Worm (Caenorhabditis elegans): ENCODE data around the gene gmeb-2.

gmeb-2 gene

DNA sequence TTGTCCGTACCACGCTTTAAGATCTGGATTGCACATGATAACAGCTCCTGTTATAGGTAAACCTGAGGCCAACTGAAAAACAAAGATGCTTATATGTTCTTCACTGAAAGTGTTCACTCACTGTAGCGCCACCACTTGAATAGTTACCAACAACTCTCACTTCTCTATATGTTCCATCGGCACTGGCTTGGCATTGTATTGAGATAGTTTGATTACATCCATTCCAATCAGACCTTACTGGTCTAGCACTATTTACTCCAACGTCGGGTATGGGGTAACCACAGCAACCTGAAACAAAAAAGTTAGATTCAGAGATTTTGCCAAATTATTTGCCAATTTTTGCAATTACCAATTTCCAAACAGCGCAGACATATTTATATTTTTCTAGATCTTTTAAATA lies 36.9 kb downstream of the gmeb-2 start:
- TF ChIP-seq snpc-3.4 (tag; optimal IDR thresholded peaks at IDR 0.05): no peak
- TF ChIP-seq nhr-80 (tag; optimal IDR thresholded peaks at IDR 0.05): no peak

DNA sequence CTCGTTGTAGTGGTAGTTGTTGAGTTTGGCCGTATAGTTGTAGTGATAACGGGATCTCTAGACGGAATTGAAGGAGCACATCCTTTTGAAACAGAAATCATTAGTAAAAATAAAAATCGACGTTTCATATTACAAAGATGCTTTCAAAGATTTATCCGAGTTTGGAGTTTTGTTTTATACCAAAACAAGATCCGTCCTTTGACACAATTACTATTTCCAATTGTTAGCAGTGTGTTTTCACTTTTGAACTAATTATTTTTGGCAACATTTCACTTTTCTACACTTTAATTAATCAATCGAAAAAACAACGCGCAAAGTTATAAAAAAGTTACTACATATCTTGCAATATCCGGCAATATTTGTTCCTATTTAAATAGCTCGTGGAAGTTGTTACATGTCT lies 38.1 kb downstream of the gmeb-2 start, which contains the start of the genes F31B9.4 and F31B9.2:
TSS of gene F31B9.4 (minus strand) at position 101 of the 400 bp plus-strand sequence.
TSS of gene F31B9.2 (plus strand) at position 368 of the 400 bp plus-strand sequence.
- TF ChIP-seq madf-6 (GFP tag; IDR thresholded peaks at IDR 0.05): no peak
- no peak for TF ChIP-seq nhr-27 (tag; optimal IDR thresholded peaks at IDR 0.05)
- TF ChIP-seq B0019.2 (GFP tag; conservative IDR thresholded peaks at IDR 0.05): no peak
- no peak for TF ChIP-seq tbp1 (GFP tag; optimal IDR thresholded peaks at IDR 0.05)
- no peak for TF ChIP-seq bed-1 (GFP tag; IDR thresholded peaks at IDR 0.05)
- TF ChIP-seq snpc-1.3 (tag; optimal IDR thresholded peaks at IDR 0.05; ENCODE audit: insufficient read depth): no peak
- TF ChIP-seq nfya-1 (tag; optimal IDR thresholded peaks at IDR 0.05; ENCODE audit: borderline replicate concordance, insufficient read depth): no peak
- no peak for TF ChIP-seq mcd-1 (GFP tag; IDR thresholded peaks at IDR 0.05)
- no peak for TF ChIP-seq unc-130 (GFP tag; optimal IDR thresholded peaks at IDR 0.05)
- no peak for TF ChIP-seq unc-62 (GFP tag; optimal IDR thresholded peaks at IDR 0.05)
- TF ChIP-seq ceh-27 (GFP tag; optimal IDR thresholded peaks at IDR 0.05): no peak

DNA sequence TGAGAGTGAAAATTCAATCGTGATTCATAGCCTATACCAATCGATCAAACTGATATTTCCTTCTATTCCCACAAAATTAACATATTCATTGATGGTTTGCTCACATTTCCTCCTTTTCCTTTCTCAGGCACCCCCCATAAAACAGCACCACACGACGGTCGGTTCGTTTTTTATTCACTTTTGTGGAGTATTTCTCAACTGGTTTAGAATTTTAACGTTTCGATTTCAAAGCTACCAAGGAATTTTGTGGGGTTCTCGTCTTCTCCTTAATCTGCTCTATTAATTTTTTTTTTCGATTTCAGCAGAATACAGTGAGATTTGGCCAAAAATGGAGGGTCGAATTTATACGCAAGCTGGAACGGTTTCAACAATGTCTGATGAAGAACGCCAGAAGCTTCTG lies 40.5 kb downstream of the gmeb-2 start, which contains the start of gene F31B9.7:
TSS of gene F31B9.7 (plus strand) at position 301 of the 400 bp plus-strand sequence.
- no peak for TF ChIP-seq dpl-1 (GFP tag; optimal IDR thresholded peaks at IDR 0.05)
- no peak for TF ChIP-seq somi-1 (GFP tag; optimal IDR thresholded peaks at IDR 0.05)
- TF ChIP-seq fkh-3 (tag; optimal IDR thresholded peaks at IDR 0.05): no peak
- TF ChIP-seq efl-1 (GFP tag; optimal IDR thresholded peaks at IDR 0.05): no peak
- TF ChIP-seq lin-40 (tag; optimal IDR thresholded peaks at IDR 0.05): no peak
- no peak for TF ChIP-seq aptf-3 (GFP tag; IDR thresholded peaks at IDR 0.05)
- no peak for TF ChIP-seq lin-35 (GFP tag; optimal IDR thresholded peaks at IDR 0.05)
- TF ChIP-seq Y53G8AR.9 (GFP tag; conservative IDR thresholded peaks at IDR 0.05): no peak
- no peak for TF ChIP-seq ztf-25 (GFP tag; IDR thresholded peaks at IDR 0.05)
- no peak for TF ChIP-seq madf-3 (GFP tag; IDR thresholded peaks at IDR 0.05)
- TF ChIP-seq C17E4.6 (GFP tag; IDR thresholded peaks at IDR 0.05): no peak

DNA sequence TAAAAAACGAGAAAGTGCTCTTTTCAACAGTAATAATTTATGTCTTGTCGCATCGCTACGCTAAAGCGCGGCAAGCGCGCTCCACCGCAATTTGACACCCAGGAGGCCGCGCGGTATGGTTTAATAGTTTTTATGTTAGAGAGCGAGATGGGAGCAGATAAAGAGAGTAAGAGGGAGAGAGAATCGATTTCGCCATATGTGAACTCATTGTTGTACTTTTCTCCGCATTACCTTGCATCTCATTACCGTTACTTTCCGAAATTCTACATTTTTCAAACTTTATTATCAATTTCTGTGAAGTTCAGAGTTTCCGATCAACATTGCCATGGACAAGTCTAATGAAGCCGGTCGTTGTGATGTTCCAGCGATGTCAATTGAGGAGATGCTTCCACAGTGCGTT lies 44.6 kb downstream of the gmeb-2 start, which contains the start of gene F31B9.3:
TSS of gene F31B9.3 (plus strand) at position 301 of the 400 bp plus-strand sequence.
- TF ChIP-seq F10E7.11 (tag; optimal IDR thresholded peaks at IDR 0.05) (no peak), tbp1 (GFP tag; optimal IDR thresholded peaks at IDR 0.05) (no peak), madf-3 (GFP tag; IDR thresholded peaks at IDR 0.05) (no peak), D2030.7 (GFP tag; IDR thresholded peaks at IDR 0.05) (no peak), T26A5.8 (tag; optimal IDR thresholded peaks at IDR 0.05) (no peak), Y53F4B.3 (GFP tag; IDR thresholded peaks at IDR 0.05) (no peak), F57C9.4 (tag; optimal IDR thresholded peaks at IDR 0.05) (no peak), T07F8.4 (tag; optimal IDR thresholded peaks at IDR 0.05) (no peak), ceh-79 (tag; optimal IDR thresholded peaks at IDR 0.05) (no peak), egrh-3 (GFP tag; IDR thresholded peaks at IDR 0.05) (no peak), gei-17 (GFP tag; optimal IDR thresholded peaks at IDR 0.05) (no peak), pha-4 (tag; optimal IDR thresholded peaks at IDR 0.05) (no peak), F52B5.7 (tag; optimal IDR thresholded peaks at IDR 0.05) (no peak), nhr-27 (tag; optimal IDR thresholded peaks at IDR 0.05) (no peak), ztf-18 (tag; optimal IDR thresholded peaks at IDR 0.05) (no peak), snpc-4 (GFP tag; optimal IDR thresholded peaks at IDR 0.05) (no peak), snpc-4 (tag; optimal IDR thresholded peaks at IDR 0.05) (no peak), lsy-27 (tag; optimal IDR thresholded peaks at IDR 0.05; ENCODE audit: borderline replicate concordance, insufficient read depth) (no peak)

Data from whole organism, young adult.